Worm (Caenorhabditis elegans) whole organism, L2 larva: ENCODE measurements around the gene tbx-34.
"Not testable (repeated sequence)": the region's sequence is repeated elsewhere in the genome, so short reads cannot be mapped to it uniquely, and the experiment has no call there.

Source experiments
- C34F6.9 ChIP-seq: fragments of 150-350 bp; optimal IDR thresholded peaks from 2 replicates; lab custom pipeline; 2014; ENCODE audit warnings: missing biosample characterization, missing genetic modification characterization
- F13H6.1 ChIP-seq: sonication (generic microtip); optimal IDR thresholded peaks from 2 replicates; lab custom pipeline; 2016; ENCODE audit warnings: missing genetic modification characterization, missing compliant biosample characterization
- R02D3.7 ChIP-seq: fragments of 150-350 bp; optimal IDR thresholded peaks from 2 replicates; lab custom pipeline; 2014; ENCODE audit warnings: missing biosample characterization, missing genetic modification characterization
- Y55F3AM.14 ChIP-seq: fragments of 200-800 bp; sonication (Bioruptor generic); optimal IDR thresholded peaks from 2 replicates; lab custom pipeline; 2018; ENCODE audit warnings: mild to moderate bottlenecking, missing genetic modification characterization, missing compliant biosample characterization
- ZK546.5 ChIP-seq: sonication (generic microtip); optimal IDR thresholded peaks from 2 replicates; lab custom pipeline; 2017; ENCODE audit warnings: missing biosample characterization, missing genetic modification characterization
- ama-1 ChIP-seq: fragments of 150-350 bp; optimal IDR thresholded peaks from 2 replicates; lab custom pipeline; 2018; ENCODE audit warnings: inconsistent platforms
- blmp-1 ChIP-seq: sonication (generic microtip); optimal IDR thresholded peaks from 2 replicates; lab custom pipeline; 2017; ENCODE audit warnings: missing genetic modification characterization, mild to moderate bottlenecking, missing compliant biosample characterization, antibody characterized with exemption, moderate library complexity; ENCODE audit not compliant: insufficient read depth
- ceh-16 ChIP-seq: fragments of 150-350 bp; optimal IDR thresholded peaks from 2 replicates; lab custom pipeline; 2014; ENCODE audit warnings: missing biosample characterization, missing genetic modification characterization
- crh-2 ChIP-seq: sonication (generic microtip); optimal IDR thresholded peaks from 2 replicates; lab custom pipeline; 2017; ENCODE audit warnings: missing biosample characterization, missing genetic modification characterization
- dmd-4 ChIP-seq: sonication (generic microtip); optimal IDR thresholded peaks from 2 replicates; lab custom pipeline; 2017; ENCODE audit warnings: missing biosample characterization, missing genetic modification characterization
- egl-27 ChIP-seq: sonication (generic microtip); optimal IDR thresholded peaks from 3 replicates; lab custom pipeline; 2017; ENCODE audit warnings: missing biosample characterization, missing genetic modification reagents, missing genetic modification characterization
- gmeb-1 ChIP-seq: fragments of 150-350 bp; optimal IDR thresholded peaks from 2 replicates; lab custom pipeline; 2014; ENCODE audit warnings: missing biosample characterization, missing genetic modification characterization
- lin-11 ChIP-seq: fragments of 150-350 bp; sonication (generic microtip); optimal IDR thresholded peaks from 2 replicates; lab custom pipeline; 2014; ENCODE audit warnings: missing biosample characterization, missing genetic modification characterization, inconsistent platforms, mixed read lengths
- lin-13 ChIP-seq: fragments of 150-350 bp; optimal IDR thresholded peaks from 2 replicates; lab custom pipeline; 2014; ENCODE audit warnings: missing biosample characterization, missing genetic modification reagents, missing genetic modification characterization
- lsy-2 ChIP-seq, 2 experiments: fragments of 150-350 bp in 1 of 2; sonication (generic microtip) in 1 of 2; optimal IDR thresholded peaks; 2 replicates each; lab custom pipeline; 2014 to 2017; ENCODE audit warnings: missing biosample characterization in 2 of 2, missing genetic modification characterization in 2 of 2
- mab-5 ChIP-seq: fragments of 150-350 bp; optimal IDR thresholded peaks from 2 replicates; lab custom pipeline; 2014; ENCODE audit warnings: missing biosample characterization, missing genetic modification characterization
- mdl-1 ChIP-seq, 2 experiments: fragments of 150-350 bp in 1 of 2; sonication (generic microtip) in 1 of 2; optimal IDR thresholded peaks; 2 replicates each; lab custom pipeline; 2017; ENCODE audit warnings: missing biosample characterization in 2 of 2, missing genetic modification characterization in 2 of 2
- nhr-129 ChIP-seq: fragments of 150-350 bp; optimal IDR thresholded peaks from 2 replicates; lab custom pipeline; 2014; ENCODE audit warnings: missing biosample characterization, missing genetic modification characterization
- nhr-237 ChIP-seq: fragments of 150-350 bp; optimal IDR thresholded peaks from 2 replicates; lab custom pipeline; 2014; ENCODE audit warnings: missing biosample characterization, missing genetic modification characterization
- nhr-25 ChIP-seq: fragments of 150-350 bp; sonication (generic microtip); optimal IDR thresholded peaks from 3 replicates; lab custom pipeline; 2014; ENCODE audit warnings: missing biosample characterization, missing genetic modification characterization
- nhr-77 ChIP-seq: fragments of 150-350 bp; optimal IDR thresholded peaks from 2 replicates; lab custom pipeline; 2014; ENCODE audit warnings: missing biosample characterization, missing genetic modification characterization
- sem-4 ChIP-seq: fragments of 150-350 bp; optimal IDR thresholded peaks from 2 replicates; lab custom pipeline; 2014; ENCODE audit warnings: missing biosample characterization, missing genetic modification reagents, missing genetic modification characterization
- skn-1 ChIP-seq: sonication (generic microtip); optimal IDR thresholded peaks from 2 replicates; lab custom pipeline; 2017; ENCODE audit warnings: missing biosample characterization, missing genetic modification characterization
- sma-3 ChIP-seq: sonication (generic microtip); optimal IDR thresholded peaks from 2 replicates; lab custom pipeline; 2016; ENCODE audit warnings: missing genetic modification reagents, missing genetic modification characterization, missing compliant biosample characterization
- sma-9 ChIP-seq, 2 experiments: fragments of 150-350 bp in 1 of 2; sonication (generic microtip) in 1 of 2; optimal IDR thresholded peaks; 2 replicates each; lab custom pipeline; 2014 to 2016; ENCODE audit warnings: missing genetic modification characterization in 2 of 2, mild to moderate bottlenecking in 1 of 2, missing biosample characterization in 1 of 2, missing compliant biosample characterization in 1 of 2, missing genetic modification reagents in 1 of 2, moderate library complexity in 1 of 2
- snpc-4 ChIP-seq: fragments of 150-350 bp; optimal IDR thresholded peaks from 2 replicates; lab custom pipeline; 2014; ENCODE audit warnings: missing biosample characterization, missing genetic modification characterization
- unc-39 ChIP-seq: fragments of 150-350 bp; optimal IDR thresholded peaks from 2 replicates; lab custom pipeline; 2014; ENCODE audit warnings: missing biosample characterization, missing genetic modification characterization
- unc-55 ChIP-seq: fragments of 150-350 bp; sonication (generic microtip); optimal IDR thresholded peaks from 3 replicates; lab custom pipeline; 2014; ENCODE audit warnings: missing biosample characterization, missing genetic modification reagents, missing genetic modification characterization
- unc-62 ChIP-seq: fragments of 150-350 bp; optimal IDR thresholded peaks from 2 replicates; lab custom pipeline; 2014; ENCODE audit warnings: missing biosample characterization, missing genetic modification reagents, missing genetic modification characterization
- zag-1 ChIP-seq: fragments of 150-350 bp; optimal IDR thresholded peaks from 2 replicates; lab custom pipeline; 2014; ENCODE audit warnings: missing biosample characterization, missing genetic modification characterization
- ztf-1 ChIP-seq: fragments of 200-800 bp; sonication (Bioruptor generic); conservative IDR thresholded peaks from 2 replicates; pipeline ENCODE4 v1.3.6; 2022; ENCODE audit warnings: missing genetic modification characterization, missing compliant biosample characterization
- ztf-11 ChIP-seq: sonication (generic microtip); optimal IDR thresholded peaks from 2 replicates; lab custom pipeline; 2017; ENCODE audit warnings: missing biosample characterization, missing genetic modification characterization
- ztf-4 ChIP-seq: fragments of 150-350 bp; optimal IDR thresholded peaks from 2 replicates; lab custom pipeline; 2014; ENCODE audit warnings: missing biosample characterization, missing genetic modification characterization

tbx-34 gene

DNA sequence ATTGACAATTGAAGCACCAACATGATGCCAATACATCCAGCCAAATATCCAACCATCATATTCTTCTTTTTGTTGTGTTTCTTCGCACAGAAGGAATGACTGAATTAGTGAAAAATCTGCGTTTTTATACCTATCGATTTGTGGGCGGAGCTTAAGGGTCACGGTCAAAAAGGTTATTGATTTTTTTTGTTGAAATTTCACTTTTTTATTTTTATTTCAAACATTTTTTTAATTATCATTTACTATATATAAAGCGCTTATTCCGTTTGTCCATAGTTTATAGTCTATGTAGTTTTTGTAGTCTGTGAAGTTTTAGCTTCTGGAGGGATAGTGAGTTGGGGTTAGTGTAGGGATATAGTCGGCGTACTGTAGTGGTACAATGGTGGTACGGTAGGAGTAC, 6.0 kb upstream of the tbx-34 start, which contains the start of gene Y47D3A.13:
TSS of gene Y47D3A.13 (minus strand) at position 101 of the 400 bp plus-strand sequence.
- TF ChIP-seq ztf-4 (tag; lab: Kevin White, UChicago); lsy-2 (tag; optimal IDR thresholded peaks at IDR 0.05; lab: Kevin White, UChicago); ztf-11 (tag; lab: Kevin White, UChicago): not testable (repeated sequence)
- TF ChIP-seq, all 48 proteins: peak for 0; not testable (repeated sequence) for 48

DNA sequence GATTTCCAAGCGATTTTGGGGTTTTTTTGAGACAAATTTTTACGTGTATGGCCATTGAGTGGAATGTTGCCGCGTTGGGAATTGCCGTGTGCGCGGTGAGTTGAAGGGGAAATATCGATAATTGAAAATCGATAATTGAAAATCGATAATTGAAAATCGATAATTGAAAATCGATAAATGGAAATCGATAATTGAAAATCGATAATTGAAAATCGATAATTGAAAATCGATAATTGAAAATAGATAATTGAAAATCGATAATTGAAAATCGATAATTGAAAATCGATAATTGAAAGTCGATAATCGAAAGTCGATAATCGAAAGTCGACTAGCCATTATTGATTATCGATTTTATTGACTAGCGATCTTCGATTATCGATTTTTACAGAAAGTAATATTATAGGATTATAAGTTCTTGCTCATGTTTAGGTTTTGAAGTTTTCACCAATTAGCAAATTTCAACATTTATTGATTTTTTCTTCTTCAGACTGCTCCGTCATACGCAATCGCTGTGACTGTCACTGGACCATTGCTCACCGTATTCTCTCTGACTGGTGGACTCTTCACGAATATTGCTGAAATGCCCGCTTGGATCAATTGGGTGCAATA, 3.6 kb upstream of the tbx-34 start:
- TF ChIP-seq nhr-77 (tag; lab: Kevin White, UChicago) (no peak), ama-1 (lab: Kevin White, UChicago) (no peak), F13H6.1 (no peak), ztf-1 (GFP tag; lab: Robert Waterston, UW) (no peak), ceh-16 (tag; lab: Kevin White, UChicago) (no peak), R02D3.7 (no peak), nhr-129 (tag; lab: Kevin White, UChicago) (no peak), gmeb-1 (no peak), sem-4 (no peak), Y55F3AM.14 (GFP tag; lab: Kevin White, UChicago) (no peak), blmp-1 (tag; lab: Kevin White, UChicago) (no peak), unc-55 (GFP tag; lab: Kevin White, UChicago) (no peak), ztf-11 (tag; lab: Kevin White, UChicago) (no peak), skn-1 (no peak)

DNA sequence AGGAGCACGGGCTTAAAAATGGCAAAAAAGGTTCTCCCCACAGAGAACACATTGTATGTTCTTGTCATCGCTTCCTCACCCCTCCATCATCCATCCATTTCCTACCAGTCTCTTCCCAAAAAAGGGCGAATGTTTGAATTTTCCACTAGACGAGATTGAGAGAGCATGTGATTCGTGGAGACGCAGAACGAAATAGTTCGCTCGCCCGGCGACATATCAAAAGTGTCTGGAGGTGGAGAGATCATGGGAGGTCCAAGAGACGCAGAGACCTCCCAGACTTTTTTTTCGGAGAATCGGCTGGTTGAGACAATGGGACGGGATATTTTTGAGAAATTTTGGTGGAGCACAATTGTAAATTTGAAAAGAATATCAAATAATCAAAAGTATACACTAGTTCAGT, 9.7 kb downstream of the tbx-34 start:
- TF ChIP-seq ztf-4 (tag; lab: Kevin White, UChicago) (no peak), unc-39 (tag; lab: Kevin White, UChicago) (no peak), sma-3 (GFP tag; lab: Kevin White, UChicago) (no peak), blmp-1 (tag; lab: Kevin White, UChicago) (no peak), unc-62 (GFP tag; lab: Kevin White, UChicago) (no peak), sem-4 (no peak), lsy-2 (tag; optimal IDR thresholded peaks at IDR 0.05; lab: Kevin White, UChicago) (no peak), lin-13 (GFP tag; lab: Kevin White, UChicago) (no peak), gmeb-1 (no peak), mdl-1 (tag; optimal IDR thresholded peaks at IDR 0.05; lab: Kevin White, UChicago) (no peak), C34F6.9 (tag; lab: Kevin White, UChicago) (no peak), nhr-25 (tag; lab: Kevin White, UChicago) (no peak), snpc-4 (no peak), lin-11 (tag; lab: Kevin White, UChicago) (no peak), dmd-4 (no peak), crh-2 (tag; lab: Kevin White, UChicago) (no peak), nhr-129 (tag; lab: Kevin White, UChicago) (no peak)
- TF ChIP-seq, all 48 proteins: peak for 0

DNA sequence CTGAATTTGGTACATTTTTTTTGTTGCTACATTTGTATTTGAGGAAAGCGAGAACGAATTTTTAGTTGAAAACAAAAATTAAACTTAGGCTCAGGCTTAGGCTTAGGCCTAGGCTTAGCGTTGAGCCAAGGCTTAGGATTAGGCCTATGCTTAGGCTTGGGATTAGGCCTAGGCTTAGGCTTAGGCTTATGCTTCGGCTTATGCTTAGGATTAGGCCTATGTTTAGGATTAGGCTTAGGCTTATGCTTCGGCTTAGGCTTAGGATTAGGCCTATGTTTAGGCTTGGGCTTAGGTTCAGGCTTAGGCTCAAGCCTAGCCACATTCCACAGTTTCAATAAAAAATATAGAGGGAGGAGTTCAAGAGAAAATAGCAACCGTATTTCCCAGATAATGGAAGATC, 10.2 kb downstream of the tbx-34 start:
- TF ChIP-seq dmd-4: no peak
- TF ChIP-seq C34F6.9 (tag; lab: Kevin White, UChicago): no peak
- TF ChIP-seq nhr-237 (tag; lab: Kevin White, UChicago): no peak
- no peak for TF ChIP-seq nhr-129 (tag; lab: Kevin White, UChicago)
- no peak for TF ChIP-seq mab-5 (tag; lab: Kevin White, UChicago)
- TF ChIP-seq ceh-16 (tag; lab: Kevin White, UChicago): no peak
- TF ChIP-seq, all 48 proteins: peak for 0

DNA sequence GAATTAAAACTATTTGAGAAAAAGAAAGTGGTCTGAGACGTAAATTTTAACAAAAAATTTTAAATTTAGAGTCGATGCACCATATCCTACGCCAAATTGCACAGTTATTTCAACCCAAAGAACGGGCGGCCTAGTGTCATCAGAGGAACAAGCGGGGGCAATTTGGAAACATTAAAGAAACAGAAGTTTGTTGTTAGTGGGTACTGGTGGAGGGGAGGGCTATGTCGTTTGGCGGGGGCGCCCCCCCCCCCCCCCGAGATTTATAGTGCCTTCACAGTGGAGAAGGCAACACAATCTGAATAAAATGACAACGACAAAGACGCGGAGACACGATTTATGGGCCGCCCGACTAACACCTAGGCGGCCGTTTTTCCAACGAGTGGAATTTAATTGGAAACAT, 11.2 kb downstream of the tbx-34 start:
- TF ChIP-seq ztf-11 (tag; lab: Kevin White, UChicago) (no peak), unc-55 (GFP tag; lab: Kevin White, UChicago) (no peak), ZK546.5 (tag; lab: Kevin White, UChicago) (no peak), blmp-1 (tag; lab: Kevin White, UChicago) (no peak)

DNA sequence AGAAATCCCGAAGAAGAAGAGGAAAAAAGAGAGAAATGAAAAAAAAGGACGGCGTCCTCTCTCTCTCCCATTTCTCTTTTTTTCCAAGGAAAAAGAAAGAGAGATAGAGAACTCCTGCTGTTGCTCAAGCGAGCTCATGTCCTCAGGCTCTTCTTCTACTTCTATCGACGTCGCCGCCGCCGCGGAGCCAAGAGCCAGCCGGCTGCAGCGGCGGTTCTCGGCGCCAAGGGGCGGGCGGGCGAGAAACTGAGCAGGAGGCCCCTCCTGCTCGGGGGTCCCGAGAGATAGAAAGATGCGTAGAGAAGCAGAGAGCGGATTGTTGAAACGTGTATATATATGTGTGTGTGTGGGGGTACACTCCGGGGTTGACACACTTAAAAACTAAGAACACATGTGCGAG, 15.1 kb downstream of the tbx-34 start:
- TF ChIP-seq Y55F3AM.14 (GFP tag; lab: Kevin White, UChicago) (peak; percentile 32), mdl-1 (tag; optimal IDR thresholded peaks at IDR 0.05; lab: Kevin White, UChicago) (peak in 1 of 2 experiments; percentile 62), lsy-2 (tag; optimal IDR thresholded peaks at IDR 0.05; lab: Kevin White, UChicago) (peak in 1 of 2 experiments; percentile 68), F13H6.1 (peak; percentile 78), ama-1 (lab: Kevin White, UChicago) (no peak), crh-2 (tag; lab: Kevin White, UChicago) (peak; percentile 3), lin-11 (tag; lab: Kevin White, UChicago) (no peak), mab-5 (tag; lab: Kevin White, UChicago) (peak; percentile 47), zag-1 (tag; lab: Kevin White, UChicago) (peak; percentile 86), snpc-4 (peak; percentile 7), gmeb-1 (no peak), ztf-1 (GFP tag; lab: Robert Waterston, UW) (no peak), egl-27 (tag; lab: Kevin White, UChicago) (no peak), ZK546.5 (tag; lab: Kevin White, UChicago) (no peak), nhr-129 (tag; lab: Kevin White, UChicago) (peak; percentile 36), sma-9 (GFP tag; optimal IDR thresholded peaks at IDR 0.05; lab: Kevin White, UChicago) (peak; percentile 23), sma-9 (tag; optimal IDR thresholded peaks at IDR 0.05; lab: Kevin White, UChicago) (no peak), C34F6.9 (tag; lab: Kevin White, UChicago) (peak; percentile 67), unc-55 (GFP tag; lab: Kevin White, UChicago) (peak; percentile 62)
